Fruit fly (Drosophila melanogaster) whole organism, adult: Measurements from ENCODE around the gene MYPT-75D.

Experiments
- CG11617 ChIP-seq: fragments of 200-800 bp; sonication (Bioruptor generic); optimal IDR thresholded peaks from 2 replicates; lab custom pipeline; 2017; ENCODE audit warnings: mild to moderate bottlenecking, missing biosample characterization, missing genetic modification reagents, missing genetic modification characterization
- CG12768 ChIP-seq: fragments of 200-800 bp; sonication (Bioruptor generic); optimal IDR thresholded peaks from 2 replicates; lab custom pipeline; 2017; ENCODE audit warnings: missing biosample characterization, missing genetic modification characterization, mild to moderate bottlenecking, moderate library complexity, missing genetic modification reagents
- CG14711 ChIP-seq: fragments of 200-800 bp; sonication (Bioruptor generic); optimal IDR thresholded peaks from 2 replicates; lab custom pipeline; 2018; ENCODE audit warnings: missing biosample characterization, mild to moderate bottlenecking, missing genetic modification characterization, moderate library complexity
- CG1620 ChIP-seq: fragments of 200-800 bp; sonication (Bioruptor generic); optimal IDR thresholded peaks from 2 replicates; lab custom pipeline; 2016; ENCODE audit warnings: missing biosample characterization, missing genetic modification characterization
- CG33017 ChIP-seq: fragments of 200-800 bp; sonication (Bioruptor generic); optimal IDR thresholded peaks from 2 replicates; lab custom pipeline; 2018; ENCODE audit warnings: missing biosample characterization, mild to moderate bottlenecking, missing genetic modification characterization, moderate library complexity
- CG5204 ChIP-seq: fragments of 200-800 bp; sonication (Bioruptor generic); optimal IDR thresholded peaks from 2 replicates; lab custom pipeline; 2016; ENCODE audit warnings: missing biosample characterization, missing genetic modification characterization
- CG7045 ChIP-seq: fragments of 200-800 bp; sonication (Bioruptor generic); optimal IDR thresholded peaks from 2 replicates; lab custom pipeline; 2017; ENCODE audit warnings: missing biosample characterization, mild to moderate bottlenecking, missing genetic modification characterization
- CG7101 ChIP-seq: fragments of 200-800 bp; sonication (Bioruptor generic); optimal IDR thresholded peaks from 2 replicates; lab custom pipeline; 2018; ENCODE audit warnings: missing biosample characterization, mild to moderate bottlenecking, missing genetic modification characterization, moderate library complexity
- Clk ChIP-seq: fragments of 200-800 bp; sonication (Bioruptor generic); optimal IDR thresholded peaks from 2 replicates; lab custom pipeline; 2017; ENCODE audit warnings: missing biosample characterization, missing genetic modification characterization
- Crg-1 ChIP-seq: fragments of 200-800 bp; sonication (Bioruptor generic); optimal IDR thresholded peaks from 2 replicates; lab custom pipeline; 2016; ENCODE audit warnings: missing biosample characterization, missing genetic modification characterization
- Hr96 ChIP-seq: fragments of 200-800 bp; sonication (Bioruptor generic); optimal IDR thresholded peaks from 2 replicates; lab custom pipeline; 2016; ENCODE audit warnings: missing biosample characterization, missing genetic modification characterization
- Mnt ChIP-seq: fragments of 200-800 bp; sonication (Bioruptor generic); optimal IDR thresholded peaks from 2 replicates; lab custom pipeline; 2016; ENCODE audit warnings: missing biosample characterization, mild to moderate bottlenecking, missing genetic modification characterization
- bab1 ChIP-seq: fragments of 200-800 bp; sonication (Bioruptor generic); optimal IDR thresholded peaks from 3 replicates; lab custom pipeline; 2019; ENCODE audit warnings: missing biosample characterization, mild to moderate bottlenecking, missing genetic modification characterization, moderate library complexity
- cic ChIP-seq: fragments of 200-800 bp; sonication (Bioruptor generic); optimal IDR thresholded peaks from 2 replicates; lab custom pipeline; 2017; ENCODE audit warnings: missing biosample characterization, mild to moderate bottlenecking, missing genetic modification characterization, moderate library complexity
- cnc ChIP-seq, 2 experiments: fragments of >200 bp; optimal IDR thresholded peaks; 2 replicates each; lab custom pipeline; 2017
- kay ChIP-seq: fragments of 200-800 bp; sonication (Bioruptor generic); peaks from one replicate; lab custom pipeline; 2016; ENCODE audit warnings: missing biosample characterization, missing genetic modification characterization, borderline replicate concordance
- ovo ChIP-seq: fragments of 200-800 bp; sonication (Bioruptor generic); optimal IDR thresholded peaks from 2 replicates; lab custom pipeline; 2016; ENCODE audit warnings: missing biosample characterization, missing genetic modification characterization
- pad ChIP-seq: fragments of 200-800 bp; sonication (Bioruptor generic); optimal IDR thresholded peaks from 3 replicates; lab custom pipeline; 2017; ENCODE audit warnings: missing biosample characterization, missing genetic modification characterization, mild to moderate bottlenecking, moderate library complexity, missing genetic modification reagents
- tj ChIP-seq: fragments of 200-800 bp; sonication (Bioruptor generic); optimal IDR thresholded peaks from 3 replicates; lab custom pipeline; 2017; ENCODE audit warnings: missing biosample characterization, mild to moderate bottlenecking, missing genetic modification characterization, moderate library complexity
- toe ChIP-seq: fragments of 200-800 bp; sonication (Bioruptor generic); optimal IDR thresholded peaks from 2 replicates; lab custom pipeline; 2016; ENCODE audit warnings: missing biosample characterization, missing genetic modification characterization

Gene MYPT-75D

DNA sequence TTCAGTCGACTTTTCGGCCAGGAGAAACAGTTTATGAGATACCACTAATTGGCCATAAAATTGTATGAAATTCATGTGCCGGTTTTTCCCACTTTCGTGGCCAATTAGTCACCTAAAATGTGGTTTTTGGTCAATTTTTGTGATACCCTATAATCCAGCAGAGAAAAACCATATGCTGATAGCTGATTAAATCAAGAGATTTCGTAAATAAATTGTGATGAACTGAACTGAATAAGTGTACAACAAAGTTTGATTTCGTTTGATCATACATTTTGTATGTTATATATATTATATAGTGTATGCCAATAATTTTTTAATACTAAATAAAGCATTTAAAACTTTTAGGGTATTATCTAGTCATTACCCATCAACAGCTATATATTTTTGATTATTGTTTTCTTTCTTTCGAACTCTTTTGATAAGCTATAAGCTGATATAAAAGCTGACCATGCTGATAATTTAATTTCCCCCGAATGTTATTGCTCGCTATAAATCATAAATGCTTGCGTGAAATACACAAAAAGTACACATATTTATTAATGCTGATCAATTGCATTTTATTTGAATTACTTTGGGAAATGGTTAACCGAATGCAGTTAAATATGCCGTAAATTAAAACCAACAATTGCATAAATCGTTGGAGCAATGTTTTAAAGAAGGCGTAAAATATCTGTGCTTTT, 9.2 kb downstream of the MYPT-75D start:
- no peak for TF ChIP-seq Clk (GFP tag; lab: Kevin White, UChicago)
- TF ChIP-seq CG11617, result no peak
- no peak for TF ChIP-seq CG33017 (tag; lab: Kevin White, UChicago)
- TF ChIP-seq pad (GFP tag; lab: Kevin White, UChicago), result no peak
- no peak for TF ChIP-seq CG12768
- TF ChIP-seq tj (GFP tag; lab: Kevin White, UChicago), result peak; percentile 87
- peak; percentile 26 for TF ChIP-seq bab1 (GFP tag; lab: Kevin White, UChicago)
- TF ChIP-seq cnc (optimal IDR thresholded peaks at IDR 0.05; lab: Kevin White, UChicago), result no peak
- no peak for TF ChIP-seq cic (GFP tag; lab: Kevin White, UChicago)
- TF ChIP-seq kay (GFP tag; lab: Kevin White, UChicago), result peak; percentile 16
- TF ChIP-seq Mnt, result no peak
- TF ChIP-seq Hr96 (GFP tag; lab: Kevin White, UChicago), result no peak
- no peak for TF ChIP-seq CG7045
- TF ChIP-seq CG14711 (tag; lab: Kevin White, UChicago), result no peak
- TF ChIP-seq toe (GFP tag; lab: Kevin White, UChicago), result no peak
- TF ChIP-seq Crg-1, result no peak
- no peak for TF ChIP-seq CG5204
- peak; percentile 6 for TF ChIP-seq CG7101 (tag; lab: Kevin White, UChicago)
- no peak for TF ChIP-seq CG1620 (GFP tag; lab: Kevin White, UChicago)
- no peak for TF ChIP-seq ovo (GFP tag; lab: Kevin White, UChicago)

DNA sequence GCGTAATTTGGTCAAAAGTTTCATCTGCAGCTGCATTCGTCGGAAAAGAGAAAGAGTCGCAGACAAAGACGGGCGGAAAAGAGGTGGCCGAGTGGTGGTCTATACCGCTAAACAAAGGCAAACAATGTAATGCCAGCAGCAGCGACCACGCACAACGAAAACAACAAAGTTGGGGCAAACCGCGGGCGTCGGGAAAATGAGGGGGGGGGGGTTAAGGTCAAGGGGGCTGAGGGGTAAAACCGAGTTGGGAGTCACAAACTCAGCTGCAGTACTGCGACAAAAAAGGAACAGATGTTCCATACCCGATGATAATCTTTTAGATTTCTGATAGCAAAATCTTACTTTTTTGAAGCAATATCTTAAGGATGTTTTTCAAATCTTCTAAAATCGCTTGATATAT, 11.0 kb downstream of the MYPT-75D start:
- TF ChIP-seq cic (GFP tag; lab: Kevin White, UChicago) (no peak), Crg-1 (no peak), Hr96 (GFP tag; lab: Kevin White, UChicago) (no peak), CG33017 (tag; lab: Kevin White, UChicago) (no peak), Mnt (no peak), CG11617 (no peak), ovo (GFP tag; lab: Kevin White, UChicago) (no peak), kay (GFP tag; lab: Kevin White, UChicago) (no peak), bab1 (GFP tag; lab: Kevin White, UChicago) (no peak), toe (GFP tag; lab: Kevin White, UChicago) (no peak), CG5204 (no peak), CG7101 (tag; lab: Kevin White, UChicago) (no peak), Clk (GFP tag; lab: Kevin White, UChicago) (no peak), CG12768 (no peak), CG7045 (no peak), cnc (optimal IDR thresholded peaks at IDR 0.05; lab: Kevin White, UChicago) (no peak), CG1620 (GFP tag; lab: Kevin White, UChicago) (no peak), CG14711 (tag; lab: Kevin White, UChicago) (no peak)

DNA sequence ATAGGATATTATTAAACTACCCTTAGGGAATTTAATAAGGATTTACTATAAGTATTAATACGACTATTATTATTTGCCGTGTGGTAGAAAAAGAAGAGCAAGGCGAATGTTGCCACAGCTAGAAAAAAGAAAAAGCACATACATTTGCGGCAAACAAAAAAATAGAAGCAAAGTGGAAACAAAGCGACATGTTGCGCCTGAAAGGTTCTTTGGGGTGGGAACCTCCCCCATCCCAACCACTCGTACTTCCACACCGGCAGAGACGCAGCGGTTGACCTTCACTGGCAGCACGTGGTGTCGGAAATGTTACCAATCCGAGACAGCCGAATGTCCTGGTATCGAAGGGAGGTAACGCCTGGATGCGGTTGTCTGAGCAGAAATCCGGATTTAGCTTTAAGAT, 11.6 kb downstream of the MYPT-75D start:
- no peak for TF ChIP-seq Clk (GFP tag; lab: Kevin White, UChicago)
- TF ChIP-seq CG5204, result no peak
- TF ChIP-seq CG11617, result no peak
- TF ChIP-seq CG12768, result no peak
- no peak for TF ChIP-seq toe (GFP tag; lab: Kevin White, UChicago)
- no peak for TF ChIP-seq Mnt
- no peak for TF ChIP-seq Crg-1
- TF ChIP-seq cnc (optimal IDR thresholded peaks at IDR 0.05; lab: Kevin White, UChicago), result no peak
- TF ChIP-seq tj (GFP tag; lab: Kevin White, UChicago), result no peak
- TF ChIP-seq CG7045, result no peak
- TF ChIP-seq CG1620 (GFP tag; lab: Kevin White, UChicago), result no peak
- TF ChIP-seq CG33017 (tag; lab: Kevin White, UChicago), result no peak
- TF ChIP-seq bab1 (GFP tag; lab: Kevin White, UChicago), result no peak
- TF ChIP-seq pad (GFP tag; lab: Kevin White, UChicago), result no peak
- TF ChIP-seq ovo (GFP tag; lab: Kevin White, UChicago), result no peak

DNA sequence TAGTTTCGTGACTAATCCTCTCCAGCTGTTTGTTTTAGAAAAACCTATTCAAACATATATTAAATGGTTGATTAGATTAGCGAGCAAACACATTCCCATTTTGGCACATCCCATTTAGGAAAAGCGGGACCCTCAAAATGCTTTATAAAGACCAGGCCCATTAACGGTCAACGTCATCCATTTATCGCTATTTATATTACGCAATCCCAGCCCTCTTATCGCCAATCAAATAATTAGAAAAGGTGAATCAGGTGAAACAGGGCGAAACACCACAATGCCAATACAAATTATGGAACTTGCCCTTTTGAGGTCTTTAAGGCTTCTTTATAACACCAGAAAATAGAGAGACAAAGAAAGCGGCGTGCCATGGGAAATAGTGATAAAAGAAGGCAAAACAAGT, 12.3 kb downstream of the MYPT-75D start:
- TF ChIP-seq CG7045 (no peak), Mnt (peak; percentile 9), CG33017 (tag; lab: Kevin White, UChicago) (peak; percentile 30), bab1 (GFP tag; lab: Kevin White, UChicago) (no peak), CG14711 (tag; lab: Kevin White, UChicago) (no peak)

DNA sequence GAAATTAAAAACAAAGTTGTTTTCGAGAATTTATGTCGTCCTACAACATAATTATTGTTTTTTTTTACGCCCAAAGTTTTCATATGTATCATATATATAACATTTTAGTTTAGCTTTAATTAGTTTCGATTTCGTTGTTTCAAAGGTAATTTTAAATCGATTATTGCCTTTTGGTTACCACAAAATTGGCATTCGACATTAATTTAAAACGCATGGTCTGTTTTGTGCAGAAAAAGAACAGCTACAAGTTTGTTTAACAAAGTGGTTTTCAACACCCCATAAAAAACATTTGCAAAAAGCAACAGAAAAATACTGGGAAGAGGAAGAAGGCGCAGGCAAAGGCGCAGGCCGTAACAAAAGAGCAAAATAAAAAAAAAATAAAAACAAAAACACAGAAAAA, 12.7 kb downstream of the MYPT-75D start:
- TF ChIP-seq Crg-1 (no peak), cic (GFP tag; lab: Kevin White, UChicago) (no peak), toe (GFP tag; lab: Kevin White, UChicago) (no peak), Clk (GFP tag; lab: Kevin White, UChicago) (no peak), cnc (optimal IDR thresholded peaks at IDR 0.05; lab: Kevin White, UChicago) (no peak), Hr96 (GFP tag; lab: Kevin White, UChicago) (no peak), CG1620 (GFP tag; lab: Kevin White, UChicago) (no peak), CG11617 (no peak), CG5204 (no peak), ovo (GFP tag; lab: Kevin White, UChicago) (no peak), CG7045 (no peak), CG7101 (tag; lab: Kevin White, UChicago) (no peak), CG33017 (tag; lab: Kevin White, UChicago) (no peak), CG14711 (tag; lab: Kevin White, UChicago) (no peak)
